Worm (Caenorhabditis elegans): Measurements from ENCODE around the gene F58E6.8.

The F58E6.8 gene

ce11 chrV:9755725-9756124, at the start of gene F58E6.8:
F58E6.8 (minus strand) TSS chrV:9755825.
- TF ChIP-seq flt-1 (GFP tag; IDR thresholded peaks at IDR 0.05) (no peak), ref-1 (GFP tag; conservative IDR thresholded peaks at IDR 0.05) (no peak), cog-1 (tag; optimal IDR thresholded peaks at IDR 0.05) (no peak), tab-1 (GFP tag; IDR thresholded peaks at IDR 0.05) (no peak), ztf-29 (GFP tag; IDR thresholded peaks at IDR 0.05) (no peak), T22C8.4 (GFP tag; IDR thresholded peaks at IDR 0.05) (no peak), med-1 (GFP tag; optimal IDR thresholded peaks at IDR 0.05; ENCODE audit: insufficient read depth) (no peak), ztf-23 (GFP tag; IDR thresholded peaks at IDR 0.05) (no peak), klf-2 (GFP tag; conservative IDR thresholded peaks at IDR 0.05) (no peak)

- TF ChIP-seq T22C8.4 (GFP tag; IDR thresholded peaks at IDR 0.05) = no peak
- no peak for TF ChIP-seq ref-1 (GFP tag; conservative IDR thresholded peaks at IDR 0.05)
- TF ChIP-seq tab-1 (GFP tag; IDR thresholded peaks at IDR 0.05) = no peak
These were observed 49.5 kb upstream of the F58E6.8 start, which contains the start of gene sru-37 for ce11 chrV:9805161-9805560. sru-37 (plus strand) TSS chrV:9805461.

- TF ChIP-seq tab-1 (GFP tag; IDR thresholded peaks at IDR 0.05) (no peak), klf-2 (GFP tag; conservative IDR thresholded peaks at IDR 0.05) (no peak), T22C8.4 (GFP tag; IDR thresholded peaks at IDR 0.05) (no peak), cog-1 (tag; optimal IDR thresholded peaks at IDR 0.05) (no peak), ztf-29 (GFP tag; IDR thresholded peaks at IDR 0.05) (no peak), ref-1 (GFP tag; conservative IDR thresholded peaks at IDR 0.05) (no peak), med-1 (GFP tag; optimal IDR thresholded peaks at IDR 0.05; ENCODE audit: insufficient read depth) (no peak), flt-1 (GFP tag; IDR thresholded peaks at IDR 0.05) (no peak), ztf-23 (GFP tag; IDR thresholded peaks at IDR 0.05) (no peak)
These were observed 47.6 kb upstream of the F58E6.8 start, which contains the start of gene sru-39 for ce11 chrV:9803176-9803575. sru-39 (plus strand) TSS chrV:9803476.

ce11 chrV:9801965-9802364, 46.3 kb upstream of the F58E6.8 start, which contains the start of gene F46B6.10:
F46B6.10 (minus strand) TSS chrV:9802065.
- TF ChIP-seq ztf-23 (GFP tag; IDR thresholded peaks at IDR 0.05) = no peak
- no peak for TF ChIP-seq med-1 (GFP tag; optimal IDR thresholded peaks at IDR 0.05; ENCODE audit: insufficient read depth)
- TF ChIP-seq flt-1 (GFP tag; IDR thresholded peaks at IDR 0.05) = no peak
- no peak for TF ChIP-seq cog-1 (tag; optimal IDR thresholded peaks at IDR 0.05)
- TF ChIP-seq klf-2 (GFP tag; conservative IDR thresholded peaks at IDR 0.05) = no peak
- TF ChIP-seq tab-1 (GFP tag; IDR thresholded peaks at IDR 0.05) = no peak
- TF ChIP-seq ztf-29 (GFP tag; IDR thresholded peaks at IDR 0.05) = no peak
- TF ChIP-seq T22C8.4 (GFP tag; IDR thresholded peaks at IDR 0.05) = no peak
- no peak for TF ChIP-seq ref-1 (GFP tag; conservative IDR thresholded peaks at IDR 0.05)

- TF ChIP-seq cog-1 (tag; optimal IDR thresholded peaks at IDR 0.05) (no peak), ztf-23 (GFP tag; IDR thresholded peaks at IDR 0.05) (no peak), tab-1 (GFP tag; IDR thresholded peaks at IDR 0.05) (no peak), ref-1 (GFP tag; conservative IDR thresholded peaks at IDR 0.05) (no peak), med-1 (GFP tag; optimal IDR thresholded peaks at IDR 0.05; ENCODE audit: insufficient read depth) (no peak), ztf-29 (GFP tag; IDR thresholded peaks at IDR 0.05) (no peak)
These were observed 43.5 kb upstream of the F58E6.8 start, which contains the start of gene F46B6.13 for ce11 chrV:9799076-9799475. F46B6.13 (minus strand) TSS chrV:9799176.

- no peak for TF ChIP-seq ref-1 (GFP tag; conservative IDR thresholded peaks at IDR 0.05)
- TF ChIP-seq tab-1 (GFP tag; IDR thresholded peaks at IDR 0.05) = no peak
- TF ChIP-seq klf-2 (GFP tag; conservative IDR thresholded peaks at IDR 0.05) = no peak
- no peak for TF ChIP-seq flt-1 (GFP tag; IDR thresholded peaks at IDR 0.05)
- TF ChIP-seq med-1 (GFP tag; optimal IDR thresholded peaks at IDR 0.05; ENCODE audit: insufficient read depth) = no peak
- TF ChIP-seq ztf-29 (GFP tag; IDR thresholded peaks at IDR 0.05) = no peak
- no peak for TF ChIP-seq ztf-23 (GFP tag; IDR thresholded peaks at IDR 0.05)
- TF ChIP-seq cog-1 (tag; optimal IDR thresholded peaks at IDR 0.05) = no peak
- no peak for TF ChIP-seq T22C8.4 (GFP tag; IDR thresholded peaks at IDR 0.05)
These were observed 42.6 kb upstream of the F58E6.8 start for ce11 chrV:9798212-9798611.

ce11 chrV:9796562-9796961, 40.9 kb upstream of the F58E6.8 start, which contains the start of gene F46B6.9:
F46B6.9 (plus strand) TSS chrV:9796862.
- TF ChIP-seq ztf-29 (GFP tag; IDR thresholded peaks at IDR 0.05) (no peak), klf-2 (GFP tag; conservative IDR thresholded peaks at IDR 0.05) (no peak), T22C8.4 (GFP tag; IDR thresholded peaks at IDR 0.05) (no peak), tab-1 (GFP tag; IDR thresholded peaks at IDR 0.05) (no peak), med-1 (GFP tag; optimal IDR thresholded peaks at IDR 0.05; ENCODE audit: insufficient read depth) (no peak), ref-1 (GFP tag; conservative IDR thresholded peaks at IDR 0.05) (no peak), cog-1 (tag; optimal IDR thresholded peaks at IDR 0.05) (no peak), ztf-23 (GFP tag; IDR thresholded peaks at IDR 0.05) (no peak), flt-1 (GFP tag; IDR thresholded peaks at IDR 0.05) (no peak)

ce11 chrV:9796002-9796401, 40.4 kb upstream of the F58E6.8 start:
- no peak for TF ChIP-seq ztf-23 (GFP tag; IDR thresholded peaks at IDR 0.05)

ce11 chrV:9794997-9795396, 39.4 kb upstream of the F58E6.8 start:
- TF ChIP-seq klf-2 (GFP tag; conservative IDR thresholded peaks at IDR 0.05) (no peak), med-1 (GFP tag; optimal IDR thresholded peaks at IDR 0.05; ENCODE audit: insufficient read depth) (no peak), tab-1 (GFP tag; IDR thresholded peaks at IDR 0.05) (no peak), ztf-29 (GFP tag; IDR thresholded peaks at IDR 0.05) (no peak), cog-1 (tag; optimal IDR thresholded peaks at IDR 0.05) (no peak), T22C8.4 (GFP tag; IDR thresholded peaks at IDR 0.05) (no peak), ztf-23 (GFP tag; IDR thresholded peaks at IDR 0.05) (no peak), ref-1 (GFP tag; conservative IDR thresholded peaks at IDR 0.05) (no peak), flt-1 (GFP tag; IDR thresholded peaks at IDR 0.05) (no peak)

ce11 chrV:9791332-9791731, 35.7 kb upstream of the F58E6.8 start, which contains the start of gene lipl-2:
lipl-2 (plus strand) TSS chrV:9791567.
- no peak for TF ChIP-seq cog-1 (tag; optimal IDR thresholded peaks at IDR 0.05)
- TF ChIP-seq klf-2 (GFP tag; conservative IDR thresholded peaks at IDR 0.05) = no peak
- TF ChIP-seq med-1 (GFP tag; optimal IDR thresholded peaks at IDR 0.05; ENCODE audit: insufficient read depth) = no peak
- no peak for TF ChIP-seq ref-1 (GFP tag; conservative IDR thresholded peaks at IDR 0.05)
- no peak for TF ChIP-seq ztf-23 (GFP tag; IDR thresholded peaks at IDR 0.05)
- TF ChIP-seq flt-1 (GFP tag; IDR thresholded peaks at IDR 0.05) = no peak
- no peak for TF ChIP-seq tab-1 (GFP tag; IDR thresholded peaks at IDR 0.05)
- no peak for TF ChIP-seq ztf-29 (GFP tag; IDR thresholded peaks at IDR 0.05)
- no peak for TF ChIP-seq T22C8.4 (GFP tag; IDR thresholded peaks at IDR 0.05)

Measured in whole organism, midembryonic.